Fruit fly (Drosophila melanogaster) whole organism, embryonic: ENCODE data around the gene Sf3b6.

Experiments
- Abd-B ChIP-seq: fragments of 200-800 bp; sonication (Bioruptor generic); optimal IDR thresholded peaks from 2 replicates; lab custom pipeline; 2018; ENCODE audit warnings: missing biosample characterization, mild to moderate bottlenecking, missing genetic modification characterization, moderate library complexity
- B-H2 ChIP-seq: fragments of 200-800 bp; sonication (Bioruptor generic); optimal IDR thresholded peaks from 2 replicates; lab custom pipeline; 2018; ENCODE audit warnings: missing biosample characterization, mild to moderate bottlenecking, missing genetic modification characterization
- Bdp1 ChIP-seq: fragments of 200-800 bp; sonication (Bioruptor generic); optimal IDR thresholded peaks from 3 replicates; lab custom pipeline; 2016; ENCODE audit warnings: missing biosample characterization, missing genetic modification characterization
- Bteb2 ChIP-seq: fragments of 200-800 bp; sonication (Bioruptor generic); optimal IDR thresholded peaks from 2 replicates; lab custom pipeline; 2016; ENCODE audit warnings: missing biosample characterization, missing genetic modification characterization
- CG11696 ChIP-seq: fragments of 200-800 bp; sonication (Bioruptor generic); IDR thresholded peaks from 2 replicates; pipeline ENCODE4 v1.3.6; 2022; ENCODE audit warnings: missing biosample characterization, missing genetic modification characterization
- CG13775 ChIP-seq: fragments of 200-800 bp; sonication (Bioruptor generic); optimal IDR thresholded peaks from 3 replicates; lab custom pipeline; 2017; ENCODE audit warnings: missing biosample characterization, mild to moderate bottlenecking, missing genetic modification characterization
- CG14014 ChIP-seq: fragments of 200-800 bp; sonication (Bioruptor generic); IDR thresholded peaks from 2 replicates; pipeline ENCODE4 v1.3.6; 2022; ENCODE audit warnings: missing biosample characterization, missing genetic modification characterization
- CG14710 ChIP-seq: fragments of 200-800 bp; sonication (Bioruptor generic); optimal IDR thresholded peaks from 3 replicates; lab custom pipeline; 2019; ENCODE audit warnings: missing biosample characterization, mild to moderate bottlenecking, missing genetic modification characterization, moderate library complexity
- CG14965 ChIP-seq: fragments of 200-800 bp; sonication (Bioruptor generic); optimal IDR thresholded peaks from 2 replicates; lab custom pipeline; 2016; ENCODE audit warnings: missing biosample characterization, missing genetic modification characterization, borderline replicate concordance
- CG15269 ChIP-seq: fragments of 200-800 bp; sonication (Bioruptor generic); optimal IDR thresholded peaks from 2 replicates; lab custom pipeline; 2018; ENCODE audit warnings: missing biosample characterization, mild to moderate bottlenecking, missing genetic modification characterization, moderate library complexity
- CG15514 ChIP-seq: fragments of 200-800 bp; sonication (Bioruptor generic); optimal IDR thresholded peaks from 3 replicates; lab custom pipeline; 2017; ENCODE audit warnings: missing biosample characterization, missing genetic modification characterization, mild to moderate bottlenecking, moderate library complexity, missing genetic modification reagents
- CG1603 ChIP-seq: fragments of 200-800 bp; sonication (Bioruptor generic); optimal IDR thresholded peaks from 2 replicates; lab custom pipeline; 2019; ENCODE audit warnings: missing biosample characterization, mild to moderate bottlenecking, missing genetic modification characterization, moderate library complexity
- CG17385 ChIP-seq: fragments of 200-800 bp; sonication (Bioruptor generic); optimal IDR thresholded peaks from 3 replicates; lab custom pipeline; 2018; ENCODE audit warnings: missing biosample characterization, mild to moderate bottlenecking, missing genetic modification characterization
- CG18011 ChIP-seq: fragments of 200-800 bp; sonication (Bioruptor generic); optimal IDR thresholded peaks from 2 replicates; lab custom pipeline; 2017; ENCODE audit warnings: missing biosample characterization, missing genetic modification characterization, mild to moderate bottlenecking, moderate library complexity, missing genotype
- CG2199 ChIP-seq: fragments of 200-800 bp; sonication (Bioruptor generic); IDR thresholded peaks from 3 replicates; pipeline ENCODE4 v1.3.6; 2022; ENCODE audit warnings: missing biosample characterization, missing genetic modification characterization
- CG2202 ChIP-seq: fragments of 200-800 bp; sonication (Bioruptor generic); optimal IDR thresholded peaks from 2 replicates; lab custom pipeline; 2018; ENCODE audit warnings: missing biosample characterization, mild to moderate bottlenecking, missing genetic modification characterization
- CG30020 ChIP-seq: fragments of 200-800 bp; optimal IDR thresholded peaks from 2 replicates; lab custom pipeline; 2019; ENCODE audit warnings: missing biosample characterization, mild to moderate bottlenecking, missing genetic modification characterization, moderate library complexity
- CG7556 ChIP-seq: fragments of 200-800 bp; sonication (Bioruptor generic); optimal IDR thresholded peaks from 2 replicates; lab custom pipeline; 2017; ENCODE audit warnings: missing biosample characterization, mild to moderate bottlenecking, missing genetic modification characterization
- CG9215 ChIP-seq: fragments of 200-800 bp; sonication (Bioruptor generic); IDR thresholded peaks from 2 replicates; pipeline ENCODE4 v1.3.6; 2022; ENCODE audit warnings: missing biosample characterization, missing genetic modification characterization
- CG9727 ChIP-seq: fragments of 200-800 bp; sonication (Bioruptor generic); optimal IDR thresholded peaks from 3 replicates; lab custom pipeline; 2017; ENCODE audit warnings: missing biosample characterization, mild to moderate bottlenecking, missing genetic modification characterization
- CG9817 ChIP-seq: fragments of 200-800 bp; sonication (Bioruptor generic); optimal IDR thresholded peaks from 2 replicates; lab custom pipeline; 2018; ENCODE audit warnings: missing biosample characterization, mild to moderate bottlenecking, missing genetic modification characterization, moderate library complexity
- D19A ChIP-seq: fragments of 200-800 bp; optimal IDR thresholded peaks from 3 replicates; lab custom pipeline; 2019; ENCODE audit warnings: missing biosample characterization, mild to moderate bottlenecking, missing genetic modification characterization, moderate library complexity
- Dll ChIP-seq: fragments of 200-800 bp; sonication (Bioruptor generic); IDR thresholded peaks from 4 replicates; pipeline ENCODE4 v1.3.6; 2022; ENCODE audit warnings: missing biosample characterization, missing genetic modification characterization; ENCODE audit not compliant: partially characterized antibody
- Doc3 ChIP-seq: fragments of 200-800 bp; sonication (Bioruptor generic); IDR thresholded peaks from 3 replicates; pipeline ENCODE4 v1.3.6; 2022; ENCODE audit warnings: missing biosample characterization, missing genetic modification characterization; ENCODE audit not compliant: partially characterized antibody
- Gsc ChIP-seq: fragments of 200-800 bp; sonication (Bioruptor generic); IDR thresholded peaks from 2 replicates; pipeline ENCODE4 v1.3.6; 2022; ENCODE audit warnings: missing biosample characterization, missing genetic modification characterization
- Hr3 ChIP-seq: fragments of 200-800 bp; sonication (Bioruptor generic); optimal IDR thresholded peaks from 3 replicates; lab custom pipeline; 2016; ENCODE audit warnings: missing biosample characterization, missing genetic modification characterization
- Hr39 ChIP-seq: fragments of >200 bp; optimal IDR thresholded peaks from 2 replicates; lab custom pipeline; 2017
- Pdp1 ChIP-seq, 2 experiments: fragments of 200-800 bp; sonication (Bioruptor generic); optimal IDR thresholded peaks; 3 replicates each; lab custom pipeline; 2016; ENCODE audit warnings: missing biosample characterization in 2 of 2, missing genetic modification characterization in 2 of 2, mild to moderate bottlenecking in 1 of 2, moderate library complexity in 1 of 2
- Poxn ChIP-seq: fragments of 200-800 bp; sonication (Bioruptor generic); IDR thresholded peaks from 2 replicates; pipeline ENCODE4 v1.3.6; 2022; ENCODE audit warnings: missing biosample characterization, missing genetic modification characterization
- Scr ChIP-seq: fragments of 200-800 bp; sonication (Bioruptor generic); IDR thresholded peaks from 2 replicates; pipeline ENCODE4 v1.3.6; 2022; ENCODE audit warnings: missing biosample characterization, missing genetic modification characterization; ENCODE audit not compliant: partially characterized antibody
- Sin3A ChIP-seq: fragments of >200 bp; optimal IDR thresholded peaks from 2 replicates; lab custom pipeline; 2018
- Stat92E ChIP-seq, 3 experiments: fragments of >200 bp in 2 of 3; fragments of 200-800 bp in 1 of 3; sonication (Bioruptor generic) in 1 of 3; optimal IDR thresholded peaks; 2 replicates each; lab custom pipeline; 2017 to 2019; ENCODE audit warnings: missing biosample characterization in 3 of 3, missing genetic modification characterization in 3 of 3, mild to moderate bottlenecking in 1 of 3, moderate library complexity in 1 of 3
- Taf1 ChIP-seq: fragments of 200-800 bp; sonication (Bioruptor generic); IDR thresholded peaks from 2 replicates; pipeline ENCODE4 v1.3.6; 2022; ENCODE audit warnings: missing biosample characterization, missing genetic modification characterization
- Vsx1 ChIP-seq: fragments of 200-800 bp; sonication (Bioruptor generic); optimal IDR thresholded peaks from 2 replicates; lab custom pipeline; 2017; ENCODE audit warnings: missing biosample characterization, mild to moderate bottlenecking, missing genetic modification characterization, missing genetic modification reagents
- YL-1 ChIP-seq: fragments of 200-800 bp; sonication (Bioruptor generic); optimal IDR thresholded peaks from 3 replicates; lab custom pipeline; 2017; ENCODE audit warnings: missing biosample characterization, mild to moderate bottlenecking, missing genetic modification characterization
- chinmo ChIP-seq: fragments of 200-800 bp; sonication (Bioruptor generic); IDR thresholded peaks from 4 replicates; pipeline ENCODE4 v1.3.6; 2022; ENCODE audit warnings: missing biosample characterization, missing genetic modification characterization; ENCODE audit not compliant: partially characterized antibody
- emc ChIP-seq: fragments of 200-800 bp; sonication (Bioruptor generic); optimal IDR thresholded peaks from 2 replicates; lab custom pipeline; 2016; ENCODE audit warnings: missing biosample characterization, missing genetic modification characterization
- hbn ChIP-seq: fragments of 200-800 bp; sonication (Bioruptor generic); IDR thresholded peaks from 2 replicates; pipeline ENCODE4 v1.3.6; 2022; ENCODE audit warnings: missing biosample characterization, missing genetic modification characterization; ENCODE audit not compliant: partially characterized antibody
- hkb ChIP-seq, 2 experiments: fragments of 200-800 bp in 1 of 2; fragments of >200 bp in 1 of 2; sonication (Bioruptor generic) in 1 of 2; IDR thresholded peaks in 1 of 2; optimal IDR thresholded peaks in 1 of 2; 2 replicates each; pipeline versions ENCODE4 v1.3.6 to Lab custom; 2017 to 2022; ENCODE audit warnings: missing biosample characterization in 1 of 2, missing genetic modification characterization in 1 of 2
- lilli ChIP-seq: fragments of 200-800 bp; sonication (Bioruptor generic); optimal IDR thresholded peaks from 3 replicates; lab custom pipeline; 2016; ENCODE audit warnings: missing biosample characterization, missing genetic modification characterization
- nerfin-1 ChIP-seq: fragments of 200-800 bp; sonication (Bioruptor generic); optimal IDR thresholded peaks from 3 replicates; lab custom pipeline; 2019; ENCODE audit warnings: missing biosample characterization, mild to moderate bottlenecking, missing genetic modification characterization, moderate library complexity
- otp ChIP-seq: fragments of 200-800 bp; sonication (Bioruptor generic); IDR thresholded peaks from 3 replicates; pipeline ENCODE4, ENCODE4 v1.3.6; 2022; ENCODE audit warnings: missing biosample characterization, missing genetic modification characterization
- pzg ChIP-seq: fragments of 200-800 bp; sonication (Bioruptor generic); optimal IDR thresholded peaks from 3 replicates; lab custom pipeline; 2018; ENCODE audit warnings: missing biosample characterization, mild to moderate bottlenecking, missing genetic modification characterization, moderate library complexity
- so ChIP-seq: fragments of 200-800 bp; sonication (Bioruptor generic); IDR thresholded peaks from 3 replicates; pipeline ENCODE4 v1.3.6; 2022; ENCODE audit warnings: missing biosample characterization, missing genetic modification characterization
- unc-4 ChIP-seq: fragments of 200-800 bp; sonication (Bioruptor generic); IDR thresholded peaks from 2 replicates; pipeline ENCODE4 v1.3.6; 2022; ENCODE audit warnings: missing biosample characterization, missing genetic modification characterization; ENCODE audit not compliant: partially characterized antibody
- zen2 ChIP-seq: fragments of 200-800 bp; sonication (Bioruptor generic); IDR thresholded peaks from 3 replicates; pipeline ENCODE4 v1.3.6; 2022; ENCODE audit warnings: missing biosample characterization, missing genetic modification characterization; ENCODE audit not compliant: partially characterized antibody

The Sf3b6 gene

dm6 chr3L:6188995-6189927 lies 3.7 kb downstream of the Sf3b6 start, which contains the start of the genes D19A and CG7386 (continued):
- no peak for TF ChIP-seq otp (GFP tag; lab: Robert Waterston, UW)
- TF ChIP-seq Scr (GFP tag; lab: Robert Waterston, UW): no peak
- no peak for TF ChIP-seq Abd-B
- TF ChIP-seq so: 0 out of 3 replicates have a peak, but pooled peaks have one; percentile 7
- peak; percentile 17 for TF ChIP-seq CG13775 (GFP tag; lab: Kevin White, UChicago)
- TF ChIP-seq zen2 (GFP tag; lab: Robert Waterston, UW): no peak
- TF ChIP-seq Stat92E (GFP tag; optimal IDR thresholded peaks at IDR 0.05; lab: Kevin White, UChicago): no peak
- TF ChIP-seq CG11696 (GFP tag; lab: Robert Waterston, UW): peak; percentile 38
- TF ChIP-seq D19A (tag; lab: Kevin White, UChicago): peak; percentile 80
- TF ChIP-seq CG18011: no peak
- peak; percentile 58 for TF ChIP-seq CG9817 (tag; lab: Kevin White, UChicago)
- TF ChIP-seq CG15514 (GFP tag; lab: Kevin White, UChicago): peak; percentile 76
- peak; percentile 63; the same call in 1 of the 2 replicates for TF ChIP-seq CG14014 (GFP tag; lab: Robert Waterston, UW)
- peak; percentile 11 for TF ChIP-seq CG7556 (GFP tag; lab: Kevin White, UChicago)
- TF ChIP-seq Doc3 (GFP tag; lab: Robert Waterston, UW): 0 out of 3 replicates have a peak, but pooled peaks have one; percentile 25
- no peak for TF ChIP-seq Vsx1 (GFP tag; lab: Kevin White, UChicago)
- no peak for TF ChIP-seq Dll (GFP tag; lab: Robert Waterston, UW)
- peak; percentile 32 for TF ChIP-seq pzg
- peak; percentile 29 for TF ChIP-seq CG9727 (GFP tag; lab: Kevin White, UChicago)
- TF ChIP-seq nerfin-1 (tag; lab: Kevin White, UChicago): peak; percentile 16
- 0 out of 3 replicates have a peak, but pooled peaks have one; percentile 17 for TF ChIP-seq CG2199 (GFP tag; lab: Robert Waterston, UW)
- TF ChIP-seq emc (GFP tag; lab: Kevin White, UChicago): peak; percentile 19
- TF ChIP-seq CG14965 (GFP tag; lab: Kevin White, UChicago): no peak
- peak; percentile 59 for TF ChIP-seq CG1603
- TF ChIP-seq Hr39 (lab: Kevin White, UChicago): no peak
- no peak for TF ChIP-seq CG2202 (tag; lab: Kevin White, UChicago)
- TF ChIP-seq B-H2 (GFP tag; lab: Kevin White, UChicago): peak; percentile 54
- TF ChIP-seq chinmo (GFP tag; lab: Robert Waterston, UW): no peak
- no peak; the same call in 1 of the 2 replicates for TF ChIP-seq hbn (GFP tag; lab: Robert Waterston, UW)
- TF ChIP-seq lilli (GFP tag; lab: Kevin White, UChicago): peak; percentile 70
- peak; percentile 22; the same call in 1 of the 2 replicates for TF ChIP-seq CG9215 (GFP tag; lab: Robert Waterston, UW)
- no peak for TF ChIP-seq unc-4 (GFP tag; lab: Robert Waterston, UW)
- no peak for TF ChIP-seq Bdp1 (GFP tag; lab: Kevin White, UChicago)
- peak; percentile 30 to 41 for TF ChIP-seq Pdp1 (GFP tag; optimal IDR thresholded peaks at IDR 0.05; lab: Kevin White, UChicago)
- no peak for TF ChIP-seq hkb (optimal IDR thresholded peaks at IDR 0.05; lab: Kevin White, UChicago)
- peak; percentile 37; the same call in 1 of the 2 replicates for TF ChIP-seq hkb (GFP tag; IDR thresholded peaks at IDR 0.05; lab: Robert Waterston, UW)
- peak; percentile 65 for TF ChIP-seq CG15269 (tag; lab: Kevin White, UChicago)
- peak; percentile 57 for TF ChIP-seq Taf1 (GFP tag; lab: Robert Waterston, UW)
- peak; percentile 50 for TF ChIP-seq Bteb2
- peak; percentile 52 for TF ChIP-seq YL-1 (GFP tag; lab: Kevin White, UChicago)
- peak; percentile 29 for TF ChIP-seq CG30020 (tag; lab: Kevin White, UChicago)
- peak; percentile 34 for TF ChIP-seq Hr3 (GFP tag; lab: Kevin White, UChicago)
- no peak for TF ChIP-seq Poxn (GFP tag; lab: Robert Waterston, UW)
- peak; percentile 28 for TF ChIP-seq CG17385 (GFP tag; lab: Kevin White, UChicago)
- peak; percentile 47 for TF ChIP-seq CG14710 (tag; lab: Kevin White, UChicago)
- no peak for TF ChIP-seq Gsc (GFP tag; lab: Robert Waterston, UW)
- TF ChIP-seq Sin3A (lab: Kevin White, UChicago): no peak
